Worm (Caenorhabditis elegans) whole organism, young adult: ENCODE results near the gene gpx-3.

Experiments used
- B0336.3 ChIP-seq: fragments of 200-800 bp; sonication (Bioruptor generic); IDR thresholded peaks from 2 replicates; pipeline ENCODE4 v1.3.6; 2022; ENCODE audit warnings: missing genetic modification characterization, missing compliant biosample characterization
- C17E4.6 ChIP-seq: fragments of 200-800 bp; sonication (Bioruptor generic); IDR thresholded peaks from 2 replicates; pipeline ENCODE4 v1.3.6; 2022; ENCODE audit warnings: missing genetic modification reagents, missing genetic modification characterization, missing compliant biosample characterization
- F22D6.2 ChIP-seq: sonication (generic microtip); optimal IDR thresholded peaks from 2 replicates; lab custom pipeline; 2016; ENCODE audit warnings: mild to moderate bottlenecking, missing genetic modification characterization, missing compliant biosample characterization
- F49E8.2 ChIP-seq: sonication (generic microtip); optimal IDR thresholded peaks from 3 replicates; lab custom pipeline; 2017; ENCODE audit warnings: missing genetic modification characterization, mild to moderate bottlenecking, missing compliant biosample characterization, antibody characterized with exemption, moderate library complexity; ENCODE audit not compliant: insufficient read depth
- F52B5.7 ChIP-seq: sonication (generic microtip); optimal IDR thresholded peaks from 2 replicates; lab custom pipeline; 2016; ENCODE audit warnings: mild to moderate bottlenecking, missing genetic modification characterization, missing compliant biosample characterization
- F57A8.1 ChIP-seq: fragments of 200-800 bp; sonication (Bioruptor generic); optimal IDR thresholded peaks from 2 replicates; lab custom pipeline; 2018; ENCODE audit warnings: mild to moderate bottlenecking, missing genetic modification characterization, moderate library complexity, missing compliant biosample characterization
- K11D2.4 ChIP-seq: fragments of 200-800 bp; sonication (Bioruptor generic); IDR thresholded peaks from 2 replicates; pipeline ENCODE4 v1.3.6; 2022; ENCODE audit warnings: missing genetic modification reagents, missing genetic modification characterization, missing compliant biosample characterization
- atf-7 ChIP-seq: sonication (generic microtip); optimal IDR thresholded peaks from 2 replicates; lab custom pipeline; 2017; ENCODE audit warnings: mild to moderate bottlenecking, missing genetic modification characterization, missing compliant biosample characterization
- bed-1 ChIP-seq: fragments of 200-800 bp; sonication (Bioruptor generic); IDR thresholded peaks from 2 replicates; pipeline ENCODE4 v1.3.6; 2022; ENCODE audit warnings: missing genetic modification reagents, missing genetic modification characterization, missing compliant biosample characterization
- cebp-1 ChIP-seq, 2 experiments: fragments of 200-800 bp in 1 of 2; sonication (Bioruptor generic) in 1 of 2; sonication (generic microtip) in 1 of 2; IDR thresholded peaks in 1 of 2; optimal IDR thresholded peaks in 1 of 2; 2 replicates each; pipeline versions ENCODE4 v1.3.6 to Lab custom; 2017 to 2022; ENCODE audit warnings: missing compliant biosample characterization in 2 of 2, missing genetic modification characterization in 2 of 2, mild to moderate bottlenecking in 1 of 2, missing genetic modification reagents in 1 of 2, moderate library complexity in 1 of 2
- ceh-100 ChIP-seq: fragments of 200-800 bp; sonication (Bioruptor generic); IDR thresholded peaks from 2 replicates; pipeline ENCODE4 v1.3.6; 2022; ENCODE audit warnings: missing genetic modification reagents, missing genetic modification characterization, missing compliant biosample characterization
- die-1 ChIP-seq: sonication (generic microtip); optimal IDR thresholded peaks from 2 replicates; lab custom pipeline; 2016; ENCODE audit warnings: missing genotype, mild to moderate bottlenecking, missing genetic modification characterization, missing compliant biosample characterization
- dox-1 ChIP-seq: fragments of 200-800 bp; sonication (Bioruptor generic); IDR thresholded peaks from 2 replicates; pipeline ENCODE4 v1.3.6; 2022; ENCODE audit warnings: missing genetic modification reagents, missing genetic modification characterization, missing compliant biosample characterization
- egl-18 ChIP-seq: fragments of 200-800 bp; sonication (Bioruptor generic); IDR thresholded peaks from 2 replicates; pipeline ENCODE4 v1.3.6; 2022; ENCODE audit warnings: missing genetic modification reagents, missing genetic modification characterization, missing compliant biosample characterization
- ekl-4 ChIP-seq: fragments of 200-800 bp; sonication (Bioruptor generic); IDR thresholded peaks from 2 replicates; pipeline ENCODE4 v1.3.6; 2022; ENCODE audit warnings: missing genetic modification reagents, missing genetic modification characterization, missing compliant biosample characterization
- ets-4 ChIP-seq: fragments of 200-800 bp; sonication (Bioruptor generic); optimal IDR thresholded peaks from 2 replicates; lab custom pipeline; 2018; ENCODE audit warnings: mild to moderate bottlenecking, missing genetic modification characterization, missing compliant biosample characterization
- let-607 ChIP-seq, 2 experiments: fragments of 200-800 bp in 1 of 2; sonication (Bioruptor generic) in 1 of 2; sonication (generic microtip) in 1 of 2; optimal IDR thresholded peaks; 2 replicates each; lab custom pipeline; 2016 to 2018; ENCODE audit warnings: mild to moderate bottlenecking in 2 of 2, missing compliant biosample characterization in 2 of 2, missing genetic modification characterization in 2 of 2, moderate library complexity in 2 of 2, missing genotype in 1 of 2
- lin-26 ChIP-seq: fragments of 200-800 bp; sonication (Bioruptor generic); IDR thresholded peaks from 2 replicates; pipeline ENCODE4 v1.3.6; 2022; ENCODE audit warnings: missing genetic modification reagents, missing genetic modification characterization, missing compliant biosample characterization
- madf-3 ChIP-seq: fragments of 200-800 bp; sonication (Bioruptor generic); IDR thresholded peaks from 2 replicates; pipeline ENCODE4 v1.3.6; 2022; ENCODE audit warnings: missing genetic modification reagents, missing genetic modification characterization, missing compliant biosample characterization
- mes-4 ChIP-seq: sonication (generic microtip); optimal IDR thresholded peaks from 2 replicates; lab custom pipeline; 2016; ENCODE audit warnings: missing genotype, missing genetic modification characterization, missing compliant biosample characterization
- mxl-1 ChIP-seq: sonication (generic microtip); optimal IDR thresholded peaks from 2 replicates; lab custom pipeline; 2016; ENCODE audit warnings: missing genetic modification characterization, missing compliant biosample characterization
- nfya-2 ChIP-seq: fragments of 200-800 bp; sonication (Bioruptor generic); IDR thresholded peaks from 2 replicates; pipeline ENCODE4 v1.3.6; 2022; ENCODE audit warnings: missing genetic modification reagents, missing genetic modification characterization, missing compliant biosample characterization
- nhr-179 ChIP-seq: sonication (generic microtip); optimal IDR thresholded peaks from 2 replicates; lab custom pipeline; 2016; ENCODE audit warnings: mild to moderate bottlenecking, missing genetic modification characterization, missing compliant biosample characterization
- nhr-80 ChIP-seq: sonication (generic microtip); optimal IDR thresholded peaks from 2 replicates; lab custom pipeline; 2016; ENCODE audit warnings: missing genetic modification characterization, missing compliant biosample characterization
- nhr-90 ChIP-seq: sonication (generic microtip); optimal IDR thresholded peaks from 2 replicates; lab custom pipeline; 2016; ENCODE audit warnings: missing genotype, mild to moderate bottlenecking, missing genetic modification characterization, missing compliant biosample characterization
- pha-4 ChIP-seq: fragments of 150-350 bp; sonication (generic microtip); optimal IDR thresholded peaks from 2 replicates; lab custom pipeline; 2014; ENCODE audit warnings: missing biosample characterization, missing genetic modification reagents, missing genetic modification characterization
- rec-8 ChIP-seq, 2 experiments: sonication (generic microtip); optimal IDR thresholded peaks; 2 replicates each; lab custom pipeline; 2016; ENCODE audit warnings: mild to moderate bottlenecking in 2 of 2, missing genetic modification characterization in 2 of 2, missing genetic modification reagents in 2 of 2, missing genotype in 2 of 2, missing biosample characterization in 1 of 2, missing compliant biosample characterization in 1 of 2, moderate library complexity in 1 of 2
- tbp1 ChIP-seq: fragments of 200-800 bp; sonication (Bioruptor generic); optimal IDR thresholded peaks from 2 replicates; lab custom pipeline; 2018; ENCODE audit warnings: mild to moderate bottlenecking, missing genetic modification characterization, missing compliant biosample characterization
- unc-130 ChIP-seq: sonication (generic microtip); optimal IDR thresholded peaks from 2 replicates; lab custom pipeline; 2016; ENCODE audit warnings: missing genetic modification reagents, missing genetic modification characterization, missing compliant biosample characterization
- unc-62 ChIP-seq: fragments of 150-350 bp; optimal IDR thresholded peaks from 2 replicates; lab custom pipeline; 2014; ENCODE audit warnings: missing biosample characterization, missing genetic modification reagents, missing genetic modification characterization
- ztf-25 ChIP-seq: fragments of 200-800 bp; sonication (Bioruptor generic); IDR thresholded peaks from 2 replicates; pipeline ENCODE4 v1.3.6; 2022; ENCODE audit warnings: missing genetic modification reagents, missing genetic modification characterization, missing compliant biosample characterization

The gpx-3 gene

DNA sequence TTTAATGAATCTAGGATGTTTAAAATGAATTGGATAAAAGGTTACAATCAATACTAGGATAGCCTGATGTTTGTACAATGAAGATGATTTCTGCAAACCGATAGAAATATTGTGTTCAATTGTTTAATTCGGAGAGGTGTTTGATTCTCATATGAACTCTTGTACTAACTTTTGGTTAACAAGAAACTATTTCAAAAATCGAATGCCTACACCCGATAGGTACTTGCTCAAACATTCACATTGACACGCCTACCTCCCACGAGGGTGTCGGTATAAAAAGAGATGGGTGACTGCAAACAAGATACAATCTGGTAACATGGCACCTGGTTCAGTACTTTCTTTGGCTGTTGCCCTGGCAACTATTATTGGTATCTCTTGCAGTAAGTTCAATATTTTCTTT is at the start of gene gpx-3:
gpx-3 (plus strand) TSS at position 301 of the 400 bp plus-strand sequence.
- TF ChIP-seq ekl-4 (GFP tag; lab: Robert Waterston, UW), result no peak
- TF ChIP-seq B0336.3 (GFP tag; lab: Robert Waterston, UW), result no peak
- no peak for TF ChIP-seq F57A8.1 (GFP tag; lab: Kevin White, UChicago)
- no peak for TF ChIP-seq cebp-1 (GFP tag; IDR thresholded peaks at IDR 0.05; lab: Robert Waterston, UW)
- TF ChIP-seq cebp-1 (tag; optimal IDR thresholded peaks at IDR 0.05; lab: Kevin White, UChicago), result no peak
- TF ChIP-seq nfya-2, result no peak
- TF ChIP-seq madf-3 (GFP tag; lab: Robert Waterston, UW), result no peak
- no peak for TF ChIP-seq mes-4
- TF ChIP-seq ztf-25 (GFP tag; lab: Robert Waterston, UW), result no peak
- TF ChIP-seq die-1, result no peak
- TF ChIP-seq egl-18 (GFP tag; lab: Robert Waterston, UW), result no peak
- no peak for TF ChIP-seq F49E8.2 (tag; lab: Kevin White, UChicago)
- TF ChIP-seq unc-62 (GFP tag; lab: Kevin White, UChicago), result no peak
- TF ChIP-seq mxl-1 (tag; lab: Kevin White, UChicago), result no peak
- no peak for TF ChIP-seq nhr-179 (tag; lab: Kevin White, UChicago)
- TF ChIP-seq, all 124 proteins: peak for 0

DNA sequence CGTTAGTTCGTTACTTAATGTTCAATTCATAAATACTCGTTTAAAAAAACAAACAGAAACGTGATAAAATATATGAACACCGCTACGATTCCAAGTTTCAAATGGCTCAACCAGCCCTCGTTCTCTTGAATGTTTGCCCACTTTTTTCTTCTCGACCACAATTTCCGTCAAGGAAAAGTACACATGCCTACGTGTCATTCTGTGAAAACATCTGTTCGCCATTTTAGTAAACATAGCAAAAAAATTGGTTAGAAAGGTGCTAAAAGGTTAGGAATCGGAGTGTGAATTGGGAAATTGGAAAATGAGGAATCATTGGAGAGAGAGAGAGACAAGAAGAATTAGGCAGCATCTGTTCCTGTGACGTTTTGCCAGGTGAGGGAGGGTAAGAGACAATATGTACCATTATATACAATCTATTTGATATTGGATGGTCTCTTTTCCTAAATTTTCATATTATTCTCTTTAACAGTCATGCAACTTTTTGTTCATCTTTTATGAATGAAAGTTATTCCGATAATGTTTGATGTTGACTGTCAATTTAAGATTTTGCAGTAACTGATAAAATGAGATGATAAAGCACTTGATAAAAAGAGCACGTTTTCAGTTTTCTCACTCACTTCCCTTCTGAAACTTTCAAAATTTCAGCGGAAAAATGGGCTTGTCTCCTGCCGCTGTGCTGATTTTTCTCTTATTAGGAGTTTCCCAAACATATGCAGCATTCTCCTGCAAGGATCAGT is 48.3 kb upstream of the gpx-3 start, which contains the start of gene nuc-1:
nuc-1 (plus strand) TSS at position 612 of the 737 bp plus-strand sequence.
- no peak for TF ChIP-seq K11D2.4 (GFP tag; lab: Robert Waterston, UW)
- no peak for TF ChIP-seq rec-8 (tag; optimal IDR thresholded peaks at IDR 0.05; lab: Kevin White, UChicago)
- TF ChIP-seq lin-26 (GFP tag; lab: Robert Waterston, UW), result no peak
- TF ChIP-seq nhr-80 (tag; lab: Kevin White, UChicago), result peak; percentile 52

DNA sequence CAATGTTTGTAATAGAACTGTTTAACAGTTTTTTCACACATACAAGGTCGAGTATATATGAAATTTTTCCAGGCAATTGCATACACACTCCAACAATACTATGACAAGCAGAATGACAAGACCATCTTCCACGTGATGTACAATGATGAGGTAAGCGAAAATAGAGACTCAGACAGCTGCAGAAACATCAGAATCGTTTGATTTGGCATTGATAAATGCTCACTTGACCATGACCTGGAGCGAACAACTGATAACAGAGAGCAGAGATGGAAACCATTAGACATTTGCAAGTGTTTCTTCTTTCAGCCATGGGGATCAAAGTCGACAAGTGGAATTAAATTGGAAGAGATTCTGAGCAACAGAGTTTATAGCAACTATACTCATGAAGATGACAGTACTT is 47.3 kb upstream of the gpx-3 start:
- TF ChIP-seq dox-1 (peak; percentile 66), atf-7 (peak; percentile 54), unc-62 (GFP tag; lab: Kevin White, UChicago) (peak; percentile 23), B0336.3 (GFP tag; lab: Robert Waterston, UW) (peak; percentile 33; the same call in 1 of the 2 replicates), cebp-1 (GFP tag; IDR thresholded peaks at IDR 0.05; lab: Robert Waterston, UW) (no peak), cebp-1 (tag; optimal IDR thresholded peaks at IDR 0.05; lab: Kevin White, UChicago) (peak; percentile 43), let-607 (tag; optimal IDR thresholded peaks at IDR 0.05; lab: Kevin White, UChicago) (peak; percentile 73 to 77), nhr-90 (tag; lab: Kevin White, UChicago) (no peak), pha-4 (tag; lab: Kevin White, UChicago) (peak; percentile 52), F52B5.7 (tag; lab: Kevin White, UChicago) (no peak), ets-4 (GFP tag; lab: Kevin White, UChicago) (peak; percentile 52), tbp1 (GFP tag; lab: Kevin White, UChicago) (peak; percentile 39), nhr-179 (tag; lab: Kevin White, UChicago) (no peak), ceh-100 (GFP tag; lab: Robert Waterston, UW) (no peak), nhr-80 (tag; lab: Kevin White, UChicago) (peak; percentile 93)

DNA sequence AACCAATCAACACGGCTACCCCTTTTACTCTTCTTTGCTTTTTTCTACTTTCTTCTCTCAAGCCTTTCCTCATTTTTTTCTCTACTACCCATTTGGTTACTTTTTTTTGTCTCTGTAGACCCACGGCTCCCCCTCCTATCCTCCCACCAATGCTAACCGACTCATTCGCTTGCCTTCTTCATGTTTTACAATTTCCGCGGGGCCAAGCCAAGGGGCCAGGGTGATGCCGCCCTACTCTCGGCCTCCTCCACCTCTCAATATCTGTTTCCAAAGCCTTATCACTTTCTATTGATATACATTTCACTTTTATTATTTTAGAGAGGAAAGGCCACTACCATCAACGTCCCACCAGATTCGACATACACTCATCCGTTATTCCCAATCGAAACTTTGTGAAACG is 44.4 kb upstream of the gpx-3 start, which contains the start of gene F49E2.5:
F49E2.5 (plus strand) TSS at position 301 of the 400 bp plus-strand sequence.
- no peak for TF ChIP-seq F22D6.2 (tag; lab: Kevin White, UChicago)
- TF ChIP-seq C17E4.6 (GFP tag; lab: Robert Waterston, UW), result no peak
- TF ChIP-seq bed-1 (GFP tag; lab: Robert Waterston, UW), result no peak
- TF ChIP-seq unc-130 (GFP tag; lab: Kevin White, UChicago), result no peak
